Worm (Caenorhabditis elegans): ENCODE data around the gene rpl-16.
"Not testable (repeated sequence)": the region's sequence is repeated elsewhere in the genome, so short reads cannot be mapped to it uniquely, and the experiment has no call there.

The rpl-16 gene

ce11 chrIII:3456226-3456625 lies 47.2 kb downstream of the rpl-16 start (continued):
- TF ChIP-seq zag-1 (tag; optimal IDR thresholded peaks at IDR 0.05) (peak; percentile 68), unc-86 (tag; optimal IDR thresholded peaks at IDR 0.05) (peak; percentile 97), ceh-82 (tag; optimal IDR thresholded peaks at IDR 0.05) (peak; percentile 97 to 99 (median 98)), lin-14 (GFP tag; optimal IDR thresholded peaks at IDR 0.05) (peak; percentile 97), aha-1 (tag; optimal IDR thresholded peaks at IDR 0.05) (peak; percentile 83), nhr-71 (tag; optimal IDR thresholded peaks at IDR 0.05) (peak; percentile 99), aly-2 (tag; optimal IDR thresholded peaks at IDR 0.05) (peak; percentile 96), pag-3 (tag; optimal IDR thresholded peaks at IDR 0.05; ENCODE audit: borderline replicate concordance, insufficient read depth) (no peak), egl-13 (tag; optimal IDR thresholded peaks at IDR 0.05) (peak; percentile 98), sup-37 (GFP tag; optimal IDR thresholded peaks at IDR 0.05) (peak; percentile 88), Y116A8C.19 (tag; optimal IDR thresholded peaks at IDR 0.05; ENCODE audit: borderline replicate concordance) (peak; percentile 62), fos-1 (tag; optimal IDR thresholded peaks at IDR 0.05) (peak; percentile 96), ceh-8 (GFP tag; optimal IDR thresholded peaks at IDR 0.05) (peak; percentile 97), snu-23 (GFP tag; optimal IDR thresholded peaks at IDR 0.05) (peak; percentile 99), grh-1 (GFP tag; IDR thresholded peaks at IDR 0.05) (peak; percentile 97), nhr-20 (tag; optimal IDR thresholded peaks at IDR 0.05) (peak; percentile 99), unc-98 (GFP tag; IDR thresholded peaks at IDR 0.05) (peak; percentile 82; the same call in 1 of the 2 replicates), unc-130 (tag; optimal IDR thresholded peaks at IDR 0.05) (peak; percentile 98), nhr-11 (tag; optimal IDR thresholded peaks at IDR 0.05) (peak; percentile 86), nhr-237 (tag; optimal IDR thresholded peaks at IDR 0.05) (peak; percentile 96), nhr-77 (tag; optimal IDR thresholded peaks at IDR 0.05) (peak; percentile 99), elt-3 (tag; optimal IDR thresholded peaks at IDR 0.05) (peak; percentile 48 to 98 (median 89)), C04F5.9 (tag; optimal IDR thresholded peaks at IDR 0.05) (peak; percentile 98), elt-2 (tag; optimal IDR thresholded peaks at IDR 0.05) (peak; percentile 94), nhr-76 (tag; optimal IDR thresholded peaks at IDR 0.05) (peak; percentile 53), C34B4.2 (tag; optimal IDR thresholded peaks at IDR 0.05) (peak; percentile 60), unc-30 (tag; optimal IDR thresholded peaks at IDR 0.05) (no peak), ces-1 (GFP tag; optimal IDR thresholded peaks at IDR 0.05) (peak; percentile 69), sox-4 (tag; optimal IDR thresholded peaks at IDR 0.05) (peak; percentile 93), lin-39 (tag; optimal IDR thresholded peaks at IDR 0.05) (peak; percentile 91), nhr-47 (tag; optimal IDR thresholded peaks at IDR 0.05) (peak; percentile 99), rnt-1 (tag; optimal IDR thresholded peaks at IDR 0.05) (peak; percentile 97), mdl-1 (tag; optimal IDR thresholded peaks at IDR 0.05) (peak in 1 of 2 experiments; percentile 94), F16B12.6 (tag; optimal IDR thresholded peaks at IDR 0.05) (peak; percentile 100), lir-3 (tag; optimal IDR thresholded peaks at IDR 0.05; ENCODE audit: poor library complexity) (peak; percentile 89), isw-1 (GFP tag; IDR thresholded peaks at IDR 0.05) (peak; percentile 98)

- TF ChIP-seq nhr-84 (tag; optimal IDR thresholded peaks at IDR 0.05); unc-130 (tag; optimal IDR thresholded peaks at IDR 0.05); efl-3 (GFP tag; optimal IDR thresholded peaks at IDR 0.05): not testable (repeated sequence)
These were observed 49.4 kb downstream of the rpl-16 start, which contains the start of gene C34C12.1 for ce11 chrIII:3454045-3454444. Gene C34C12.1 (plus strand): TSS chrIII:3454345.

ce11 chrIII:3453486-3453885 lies 49.9 kb downstream of the rpl-16 start, which contains the start of gene C34C12.2:
Gene C34C12.2 (plus strand): TSS chrIII:3453786.
- TF ChIP-seq C34B4.2 (tag; optimal IDR thresholded peaks at IDR 0.05); fkh-4 (tag; optimal IDR thresholded peaks at IDR 0.05; ENCODE audit: borderline replicate concordance); xbp-1 (tag; optimal IDR thresholded peaks at IDR 0.05): not testable (repeated sequence)
